Worm (Caenorhabditis elegans): ENCODE measurements around the gene C13A2.6.

Gene C13A2.6

DNA sequence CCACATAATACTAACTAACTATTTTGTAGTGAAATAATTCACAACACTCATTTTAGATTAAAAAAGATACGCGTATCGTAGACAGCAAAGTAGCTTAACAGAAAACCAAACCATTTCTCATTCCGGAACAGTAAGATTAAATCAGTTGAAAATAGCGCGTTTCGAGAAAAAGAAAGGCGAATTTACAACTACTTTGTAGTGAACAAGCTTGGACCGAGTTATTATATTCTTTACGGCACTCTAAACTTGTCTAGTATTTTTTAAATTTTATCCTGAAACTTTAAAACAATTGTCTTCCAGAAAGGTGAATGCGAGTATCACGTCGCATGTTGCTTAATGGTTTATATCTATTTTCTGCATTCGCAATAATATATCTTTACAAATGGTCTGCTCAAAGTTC, 9.6 kb downstream of the C13A2.6 start, which contains the start of gene C13A2.4:
Gene C13A2.4 (plus strand): TSS at position 301 of the 400 bp plus-strand sequence.
- TF ChIP-seq F23B12.7 (tag; optimal IDR thresholded peaks at IDR 0.05; ENCODE audit: insufficient read depth) (no peak), akir-1 (GFP tag; optimal IDR thresholded peaks at IDR 0.05) (no peak), rcor-1 (GFP tag; IDR thresholded peaks at IDR 0.05) (no peak)

DNA sequence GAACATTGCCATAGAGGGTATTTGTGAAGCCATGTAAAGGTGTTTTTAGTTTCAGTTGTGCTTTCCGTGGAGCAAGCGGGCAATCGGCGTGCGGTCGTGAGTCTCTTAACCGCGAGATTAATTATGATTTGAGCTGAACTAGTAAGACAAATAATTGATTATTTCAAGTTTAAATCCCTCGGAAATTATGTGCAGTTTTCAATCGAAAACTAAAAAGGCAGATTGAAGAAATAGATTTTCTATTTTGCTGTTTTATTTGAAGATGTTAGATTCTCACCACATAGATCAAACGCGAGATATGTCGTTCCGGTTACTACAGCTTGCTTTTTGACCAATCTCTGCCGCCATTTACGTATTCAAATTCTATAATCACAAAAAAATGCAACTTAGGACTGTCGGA, 12.5 kb downstream of the C13A2.6 start, which contains the start of gene C13A2.3:
Gene C13A2.3 (plus strand): TSS at position 301 of the 400 bp plus-strand sequence.
- TF ChIP-seq ztf-3 (GFP tag; optimal IDR thresholded peaks at IDR 0.05), result no peak

DNA sequence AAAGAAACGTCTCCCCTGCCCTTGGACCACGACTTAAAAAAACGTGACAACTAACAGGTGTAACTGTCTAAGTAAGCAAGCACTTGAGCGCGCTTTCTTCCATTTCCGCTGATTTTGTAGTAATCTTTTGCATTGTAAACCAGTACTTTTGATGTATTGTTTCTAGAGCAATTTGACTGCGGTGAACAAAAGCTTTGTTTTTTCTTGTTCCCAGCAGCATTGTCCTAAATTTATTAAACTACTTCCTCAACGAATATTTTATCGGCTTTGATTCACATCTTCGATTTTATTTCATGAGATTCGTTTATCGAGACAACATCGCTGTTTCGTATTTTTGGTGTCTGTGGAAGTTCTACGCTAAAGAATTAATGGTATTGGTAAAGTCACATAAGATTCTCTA, 19.2 kb downstream of the C13A2.6 start, which contains the start of gene C13A2.1:
Gene C13A2.1 (plus strand): TSS at position 301 of the 400 bp plus-strand sequence.
- TF ChIP-seq sdz-38 (tag; optimal IDR thresholded peaks at IDR 0.05) (no peak), rpc-1 (optimal IDR thresholded peaks at IDR 0.05) (no peak), rpc-1 (tag; optimal IDR thresholded peaks at IDR 0.05) (no peak), zim-3 (tag; optimal IDR thresholded peaks at IDR 0.05) (no peak), athp-1 (tag; optimal IDR thresholded peaks at IDR 0.05) (no peak), dpl-1 (GFP tag; optimal IDR thresholded peaks at IDR 0.05) (no peak), somi-1 (GFP tag; optimal IDR thresholded peaks at IDR 0.05) (no peak), sptf-2 (GFP tag; optimal IDR thresholded peaks at IDR 0.05) (no peak), nhr-179 (tag; optimal IDR thresholded peaks at IDR 0.05) (no peak), repo-1 (tag; optimal IDR thresholded peaks at IDR 0.05) (no peak), ztf-28 (GFP tag; IDR thresholded peaks at IDR 0.05) (no peak), ccch-3 (GFP tag; optimal IDR thresholded peaks at IDR 0.05) (no peak), B0035.1 (tag; optimal IDR thresholded peaks at IDR 0.05) (no peak), dox-1 (GFP tag; IDR thresholded peaks at IDR 0.05) (no peak), dpff-1 (tag; optimal IDR thresholded peaks at IDR 0.05) (no peak)

DNA sequence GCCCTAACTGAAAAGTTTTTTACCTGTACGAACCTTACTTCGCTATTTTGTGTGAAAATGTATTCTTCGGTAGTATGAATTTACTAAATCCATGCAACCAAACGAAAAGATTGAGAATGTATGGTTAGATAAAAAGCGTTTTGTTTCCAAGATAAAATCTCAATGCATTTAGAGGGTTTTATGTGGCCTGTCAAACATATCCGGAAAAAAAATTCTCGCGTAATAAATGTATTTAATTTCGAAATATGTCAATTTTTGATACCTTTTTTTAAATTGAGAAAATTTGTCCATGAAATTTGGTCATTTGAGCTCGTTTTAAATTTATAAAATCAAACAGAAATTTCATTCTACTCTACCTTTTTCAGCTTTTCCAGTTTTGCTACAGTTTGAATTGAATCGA, 25.8 kb downstream of the C13A2.6 start, which contains the start of gene F07G11.4:
Gene F07G11.4 (minus strand): TSS at position 101 of the 400 bp plus-strand sequence.
- no peak for TF ChIP-seq nfya-2 (GFP tag; IDR thresholded peaks at IDR 0.05)
- TF ChIP-seq F55B11.4 (tag; optimal IDR thresholded peaks at IDR 0.05; ENCODE audit: borderline replicate concordance, insufficient read depth), result no peak

DNA sequence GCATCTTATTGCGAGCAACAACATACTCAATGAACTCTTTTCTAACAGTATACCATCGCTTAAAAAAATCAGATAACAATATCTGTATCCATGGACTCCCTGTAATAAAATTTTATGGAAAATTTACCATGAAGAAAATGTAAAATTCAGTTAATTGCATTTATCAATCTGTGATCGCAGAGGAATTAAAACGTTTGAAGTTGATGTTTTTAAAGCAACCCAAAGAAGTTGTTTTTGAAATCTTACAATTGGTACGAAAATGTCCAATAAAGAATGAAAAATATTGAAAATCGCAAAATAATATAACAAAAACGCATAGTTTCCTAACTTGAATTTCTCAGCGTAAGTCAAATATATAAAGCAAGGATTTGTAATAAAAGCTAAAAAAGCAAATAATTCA, 27.8 kb downstream of the C13A2.6 start, which contains the start of gene srj-32:
Gene srj-32 (minus strand): TSS at position 101 of the 400 bp plus-strand sequence.
- TF ChIP-seq pbrm-1 (GFP tag; IDR thresholded peaks at IDR 0.05) (no peak), F57C9.4 (tag; optimal IDR thresholded peaks at IDR 0.05) (no peak), Y53G8AR.9 (GFP tag; conservative IDR thresholded peaks at IDR 0.05) (no peak), sptf-2 (GFP tag; optimal IDR thresholded peaks at IDR 0.05) (no peak), cebp-1 (GFP tag; IDR thresholded peaks at IDR 0.05) (no peak), cebp-1 (tag; optimal IDR thresholded peaks at IDR 0.05) (no peak), xnd-1 (tag; optimal IDR thresholded peaks at IDR 0.05) (no peak), unc-130 (GFP tag; optimal IDR thresholded peaks at IDR 0.05) (no peak)

DNA sequence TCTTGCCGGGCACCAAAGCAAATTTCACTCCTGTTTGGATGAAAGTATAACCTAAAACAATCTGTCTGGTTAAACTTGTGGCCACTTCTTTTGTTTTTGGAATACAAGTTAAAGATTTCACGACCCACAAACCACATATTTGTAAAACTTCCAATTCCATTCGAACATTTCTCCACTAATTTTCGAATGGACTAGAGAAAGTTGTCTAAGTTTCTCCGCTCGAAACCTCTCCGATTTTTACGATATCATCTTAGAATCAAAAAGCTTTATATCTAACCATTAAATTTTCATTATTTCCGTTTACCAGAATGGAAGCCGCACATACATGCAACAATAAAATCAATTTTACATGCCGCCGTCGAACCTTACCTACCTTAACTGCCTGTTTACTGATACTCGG, 29.0 kb downstream of the C13A2.6 start, which contains the start of gene F07G11.3:
Gene F07G11.3 (plus strand): TSS at position 301 of the 400 bp plus-strand sequence.
- TF ChIP-seq T07F8.4 (tag; optimal IDR thresholded peaks at IDR 0.05) (no peak), B0019.2 (GFP tag; conservative IDR thresholded peaks at IDR 0.05) (no peak), F52B5.7 (tag; optimal IDR thresholded peaks at IDR 0.05) (no peak), mel-28 (tag; optimal IDR thresholded peaks at IDR 0.05; ENCODE audit: borderline replicate concordance) (no peak), sdz-38 (tag; optimal IDR thresholded peaks at IDR 0.05) (no peak), C17E4.6 (GFP tag; IDR thresholded peaks at IDR 0.05) (no peak), egl-18 (GFP tag; IDR thresholded peaks at IDR 0.05) (no peak), ztf-22 (GFP tag; optimal IDR thresholded peaks at IDR 0.05) (no peak), nhr-179 (tag; optimal IDR thresholded peaks at IDR 0.05) (no peak), atf-7 (tag; optimal IDR thresholded peaks at IDR 0.05) (no peak), nfyb-1 (GFP tag; IDR thresholded peaks at IDR 0.05) (no peak), F22D6.2 (tag; optimal IDR thresholded peaks at IDR 0.05) (no peak), B0035.1 (tag; optimal IDR thresholded peaks at IDR 0.05) (no peak), snpc-4 (GFP tag; optimal IDR thresholded peaks at IDR 0.05) (no peak), snpc-4 (tag; optimal IDR thresholded peaks at IDR 0.05) (no peak), F49E8.2 (tag; optimal IDR thresholded peaks at IDR 0.05; ENCODE audit: insufficient read depth) (no peak), pbrm-1 (GFP tag; IDR thresholded peaks at IDR 0.05) (no peak), unc-130 (GFP tag; optimal IDR thresholded peaks at IDR 0.05) (no peak)
